Worm (Caenorhabditis elegans) whole organism, late embryonic: ENCODE measurements around the gene R11G1.11.

Experiments
- ceh-30 ChIP-seq: fragments of 150-350 bp; optimal IDR thresholded peaks from 2 replicates; lab custom pipeline; 2014; ENCODE audit warnings: missing biosample characterization, missing genetic modification characterization
- dmd-4 ChIP-seq: sonication (generic microtip); optimal IDR thresholded peaks from 2 replicates; lab custom pipeline; 2016; ENCODE audit warnings: borderline replicate concordance, missing genetic modification characterization, missing compliant biosample characterization
- elt-2 ChIP-seq: sonication (generic microtip); optimal IDR thresholded peaks from 2 replicates; lab custom pipeline; 2016; ENCODE audit warnings: missing genetic modification reagents, missing genetic modification characterization, missing compliant biosample characterization
- hlh-13 ChIP-seq: fragments of 200-800 bp; sonication (Bioruptor generic); optimal IDR thresholded peaks from 2 replicates; lab custom pipeline; 2018; ENCODE audit warnings: mild to moderate bottlenecking, missing genetic modification characterization, missing compliant biosample characterization
- nhr-232 ChIP-seq: sonication (generic microtip); optimal IDR thresholded peaks from 2 replicates; lab custom pipeline; 2016; ENCODE audit warnings: missing genetic modification characterization, missing compliant biosample characterization
- odd-2 ChIP-seq: sonication (generic microtip); optimal IDR thresholded peaks from 2 replicates; lab custom pipeline; 2017; ENCODE audit warnings: antibody characterized with exemption, mild to moderate bottlenecking, missing genetic modification characterization, missing compliant biosample characterization
- pat-9 ChIP-seq: fragments of 200-800 bp; sonication (Bioruptor generic); optimal IDR thresholded peaks from 2 replicates; lab custom pipeline; 2018; ENCODE audit warnings: mild to moderate bottlenecking, missing genetic modification characterization, moderate library complexity, missing compliant biosample characterization
- pros-1 ChIP-seq: fragments of 150-350 bp; optimal IDR thresholded peaks from 2 replicates; lab custom pipeline; 2014; ENCODE audit warnings: missing biosample characterization, missing genetic modification reagents, missing genetic modification characterization
- sox-4 ChIP-seq: sonication (generic microtip); optimal IDR thresholded peaks from 2 replicates; lab custom pipeline; 2017; ENCODE audit warnings: mild to moderate bottlenecking, missing genetic modification characterization, inconsistent platforms, missing compliant biosample characterization
- tbx-2 ChIP-seq: sonication (generic microtip); optimal IDR thresholded peaks from 2 replicates; lab custom pipeline; 2016; ENCODE audit warnings: missing genetic modification characterization, missing compliant biosample characterization
- ttx-3 ChIP-seq: sonication (generic microtip); optimal IDR thresholded peaks from 2 replicates; lab custom pipeline; 2016; ENCODE audit warnings: missing genetic modification reagents, missing genetic modification characterization, missing compliant biosample characterization
- unc-3 ChIP-seq, 2 experiments: fragments of 200-800 bp in 1 of 2; sonication (Bioruptor generic) in 1 of 2; sonication (generic microtip) in 1 of 2; conservative IDR thresholded peaks in 1 of 2; optimal IDR thresholded peaks in 1 of 2; 2 replicates each; pipeline versions ENCODE4 v1.3.6 to Lab custom; 2016 to 2022; ENCODE audit warnings: missing compliant biosample characterization in 2 of 2, missing genetic modification characterization in 2 of 2, missing genetic modification reagents in 1 of 2
- zip-5 ChIP-seq: sonication (generic microtip); optimal IDR thresholded peaks from 2 replicates; lab custom pipeline; 2016; ENCODE audit warnings: missing genetic modification characterization, missing compliant biosample characterization

- TF ChIP-seq pros-1 (tag; lab: Kevin White, UChicago): no peak
- no peak for TF ChIP-seq pat-9
- TF ChIP-seq nhr-232: no peak
- no peak for TF ChIP-seq dmd-4 (tag; lab: Kevin White, UChicago)
- TF ChIP-seq hlh-13 (GFP tag; lab: Kevin White, UChicago): no peak
- no peak for TF ChIP-seq sox-4 (tag; lab: Kevin White, UChicago)
- TF ChIP-seq ceh-30 (tag; lab: Kevin White, UChicago): no peak
- no peak for TF ChIP-seq ttx-3 (tag; lab: Kevin White, UChicago)
- TF ChIP-seq zip-5 (tag; lab: Kevin White, UChicago): no peak
- no peak for TF ChIP-seq elt-2 (tag; lab: Kevin White, UChicago)
- TF ChIP-seq odd-2: no peak
- TF ChIP-seq unc-3 (GFP tag; conservative IDR thresholded peaks at IDR 0.05; lab: Robert Waterston, UW): no peak
- TF ChIP-seq unc-3 (tag; optimal IDR thresholded peaks at IDR 0.05; lab: Kevin White, UChicago): no peak
- no peak for TF ChIP-seq tbx-2 (tag; lab: Kevin White, UChicago)
Observed at ce11 chrX:3668842-3669241, 14.1 kb downstream of the R11G1.11 start, which contains the start of gene snet-1.
